Worm (Caenorhabditis elegans): Measurements from ENCODE around the gene T12D8.10.

Gene T12D8.10

DNA sequence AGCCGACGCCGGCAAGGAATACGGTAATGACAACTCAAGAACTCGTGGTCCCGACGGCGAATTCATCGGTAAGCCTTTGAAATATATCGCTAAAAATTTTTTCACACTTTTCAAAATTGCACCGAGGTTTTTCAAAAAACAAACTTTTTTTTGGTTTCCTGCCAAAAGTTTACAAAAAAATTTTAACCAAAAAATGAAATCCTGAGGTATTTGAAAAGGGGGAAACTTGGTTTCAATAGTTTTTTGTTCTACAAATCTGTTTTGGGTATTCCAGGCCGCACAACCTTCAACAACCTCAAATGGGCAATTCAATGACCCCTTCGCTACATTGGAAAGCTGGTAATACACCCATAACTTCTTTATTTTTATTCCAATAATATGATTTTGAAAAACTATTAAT is 39.9 kb upstream of the T12D8.10 start:
- TF ChIP-seq dmd-4 (tag; optimal IDR thresholded peaks at IDR 0.05; ENCODE audit: borderline replicate concordance) (no peak), odd-2 (tag; optimal IDR thresholded peaks at IDR 0.05) (no peak)

DNA sequence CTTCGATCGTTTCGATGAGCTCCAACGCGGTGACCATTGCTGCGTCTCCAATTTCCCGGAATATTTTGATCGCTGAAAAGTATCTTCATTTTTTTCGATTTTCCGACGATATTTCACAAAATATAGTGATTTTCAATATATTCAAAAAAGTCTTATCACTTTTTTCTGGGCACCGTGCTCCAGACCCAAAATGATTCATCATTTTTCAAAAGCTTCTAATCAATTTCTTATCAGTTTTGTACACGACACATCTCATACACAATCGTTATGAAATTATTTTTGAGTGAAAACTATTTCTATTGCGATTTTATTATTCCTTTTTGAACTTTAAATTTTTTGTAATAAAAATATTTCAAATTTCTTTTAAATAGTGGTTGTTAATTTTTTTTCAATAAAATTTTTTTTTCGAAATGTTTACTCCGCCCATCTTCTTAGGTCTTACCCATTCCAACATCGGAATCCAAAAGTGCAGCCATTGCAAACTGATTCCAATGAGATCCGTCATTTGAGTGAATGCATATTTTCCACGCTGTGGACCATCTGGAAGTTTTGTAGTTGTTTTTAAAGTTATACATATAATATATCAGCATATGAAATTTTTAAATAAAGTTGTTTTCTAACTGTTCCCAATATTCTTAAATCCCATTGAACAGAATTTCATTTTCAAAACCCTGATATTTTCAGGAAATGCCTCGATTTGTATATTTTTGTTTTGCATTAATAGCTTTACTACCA is 36.8 kb upstream of the T12D8.10 start, which contains the start of gene sid-2:
sid-2 (plus strand) TSS at position 685 of the 735 bp plus-strand sequence.
- TF ChIP-seq lim-6 (tag; optimal IDR thresholded peaks at IDR 0.05) (no peak), ceh-31 (tag; optimal IDR thresholded peaks at IDR 0.05) (no peak), madf-2 (tag; optimal IDR thresholded peaks at IDR 0.05) (no peak), ceh-48 (tag; optimal IDR thresholded peaks at IDR 0.05) (no peak), unc-3 (GFP tag; conservative IDR thresholded peaks at IDR 0.05) (no peak), unc-3 (tag; optimal IDR thresholded peaks at IDR 0.05) (no peak), C38D4.7 (GFP tag; optimal IDR thresholded peaks at IDR 0.05) (no peak), rnt-1 (tag; optimal IDR thresholded peaks at IDR 0.05) (no peak), pqm-1 (tag; optimal IDR thresholded peaks at IDR 0.05) (no peak), K02D7.2 (tag; optimal IDR thresholded peaks at IDR 0.05) (no peak), dve-1 (tag; optimal IDR thresholded peaks at IDR 0.05) (no peak), nfya-1 (tag; optimal IDR thresholded peaks at IDR 0.05) (no peak), hlh-8 (tag; optimal IDR thresholded peaks at IDR 0.05) (no peak), Y22D7AL.16 (tag; optimal IDR thresholded peaks at IDR 0.05) (no peak), tbx-7 (tag; optimal IDR thresholded peaks at IDR 0.05) (no peak)

DNA sequence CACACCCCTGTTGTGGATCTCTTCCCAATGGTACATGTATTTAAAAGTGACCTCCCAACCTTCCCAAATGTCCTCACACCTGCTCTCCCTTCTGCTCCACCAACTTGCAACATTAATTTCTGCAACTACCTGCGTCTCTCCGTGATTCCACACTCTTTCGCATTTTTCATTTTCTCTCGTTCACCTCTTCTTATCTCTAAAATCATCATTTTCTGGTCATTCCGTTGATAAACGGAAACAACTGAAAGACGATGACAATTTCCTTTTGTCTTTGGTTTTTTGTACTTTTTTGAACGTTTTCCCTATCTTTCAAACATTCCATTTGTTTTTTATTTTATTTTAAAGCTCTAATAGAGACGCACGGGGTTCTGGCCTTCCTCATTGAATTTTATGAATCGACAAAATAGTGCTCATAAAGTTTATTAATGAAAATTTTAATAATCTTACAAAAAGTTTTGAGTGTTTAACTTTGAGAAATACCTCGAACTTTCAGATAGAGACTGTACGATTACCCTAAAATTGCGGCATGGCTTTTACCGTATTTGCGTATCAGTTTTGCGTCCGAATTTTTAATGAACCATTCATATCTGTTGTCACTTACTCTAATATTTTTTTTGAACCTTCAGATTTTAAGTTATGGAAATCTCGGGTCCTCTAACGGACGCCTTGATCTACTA is 30.7 kb upstream of the T12D8.10 start, which contains the start of gene aqp-11:
aqp-11 (plus strand) TSS at position 627 of the 677 bp plus-strand sequence.
- TF ChIP-seq elt-2 (tag; optimal IDR thresholded peaks at IDR 0.05) (peak; percentile 30), tbx-2 (tag; optimal IDR thresholded peaks at IDR 0.05) (peak; percentile 5), mec-3 (tag; optimal IDR thresholded peaks at IDR 0.05; ENCODE audit: borderline replicate concordance) (no peak)

DNA sequence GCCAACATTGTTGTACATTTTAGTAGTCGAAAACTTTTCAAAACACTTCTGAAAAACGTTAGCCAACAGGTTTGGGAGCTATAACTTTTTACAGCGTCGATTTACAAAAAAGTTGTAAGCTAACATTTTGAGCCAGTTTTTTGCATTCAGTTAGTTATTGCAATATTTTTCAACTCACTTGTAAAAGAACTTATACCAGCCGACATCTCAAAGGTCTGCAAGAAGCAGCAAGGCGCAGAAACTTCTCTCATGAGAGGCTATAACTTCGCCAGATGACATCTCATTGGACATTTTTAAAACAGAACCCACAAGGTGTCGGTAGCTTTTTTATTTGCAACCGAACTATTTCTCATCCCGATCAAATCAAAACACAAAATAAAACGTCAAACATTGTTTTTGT is 27.4 kb upstream of the T12D8.10 start:
- TF ChIP-seq ceh-18 (tag; optimal IDR thresholded peaks at IDR 0.05) (no peak), ceh-24 (tag; optimal IDR thresholded peaks at IDR 0.05) (no peak), npax-4 (tag; optimal IDR thresholded peaks at IDR 0.05) (no peak), eyg-1 (tag; optimal IDR thresholded peaks at IDR 0.05) (no peak), C08G9.2 (tag; optimal IDR thresholded peaks at IDR 0.05) (no peak), hlh-30 (tag; optimal IDR thresholded peaks at IDR 0.05; ENCODE audit: insufficient read depth) (no peak), pat-9 (tag; optimal IDR thresholded peaks at IDR 0.05) (no peak), ahr-1 (tag; optimal IDR thresholded peaks at IDR 0.05) (no peak), K02D7.2 (tag; optimal IDR thresholded peaks at IDR 0.05) (no peak), hlh-15 (tag; optimal IDR thresholded peaks at IDR 0.05) (no peak), tbx-7 (tag; optimal IDR thresholded peaks at IDR 0.05) (no peak), fax-1 (tag; optimal IDR thresholded peaks at IDR 0.05) (no peak), ceh-9 (tag; optimal IDR thresholded peaks at IDR 0.05) (no peak), sox-2 (GFP tag; IDR thresholded peaks at IDR 0.05) (no peak), Y22D7AL.16 (tag; optimal IDR thresholded peaks at IDR 0.05) (no peak), pqm-1 (tag; optimal IDR thresholded peaks at IDR 0.05) (no peak), unc-42 (tag; optimal IDR thresholded peaks at IDR 0.05) (no peak), T23F11.4 (GFP tag; optimal IDR thresholded peaks at IDR 0.05) (no peak), ceh-19 (GFP tag; optimal IDR thresholded peaks at IDR 0.05) (no peak)

Measured in whole organism, late embryonic.